Fruit fly (Drosophila melanogaster) ovary, adult (tissue): ENCODE measurements around the gene RhoGAP93B.
A peak's percentile ranks its signal among the peaks of the same experiment; 100 is the strongest.

Source experiments
- CG17801 ChIP-seq: fragments of 200-800 bp; optimal IDR thresholded peaks from 2 replicates; lab custom pipeline; 2019; ENCODE audit warnings: missing biosample characterization, mild to moderate bottlenecking, missing genetic modification characterization, moderate library complexity; ENCODE audit not compliant: partially characterized antibody

RhoGAP93B gene

dm6 chr3R:21084979-21085378 is 12.6 kb downstream of the RhoGAP93B start:
- no peak for TF ChIP-seq CG17801 (GFP tag; lab: Kevin White, UChicago)

dm6 chr3R:21080876-21081586 is 16.6 kb downstream of the RhoGAP93B start, which contains the start of gene HHEX:
Gene HHEX, minus strand, starts transcription at chr3R:21080926.
- no peak for TF ChIP-seq CG17801 (GFP tag; lab: Kevin White, UChicago)

- no peak for TF ChIP-seq CG17801 (GFP tag; lab: Kevin White, UChicago)
Observed at dm6 chr3R:21078958-21079357, 18.7 kb downstream of the RhoGAP93B start.

dm6 chr3R:21078211-21078610 is 19.4 kb downstream of the RhoGAP93B start:
- no peak for TF ChIP-seq CG17801 (GFP tag; lab: Kevin White, UChicago)

- TF ChIP-seq CG17801 (GFP tag; lab: Kevin White, UChicago): no peak
Observed at dm6 chr3R:21077577-21077976, 20.1 kb downstream of the RhoGAP93B start.

dm6 chr3R:21073707-21074106 is 23.9 kb downstream of the RhoGAP93B start, which contains the start of gene dmrt93B:
Gene dmrt93B, plus strand, starts transcription at chr3R:21074007.
- TF ChIP-seq CG17801 (GFP tag; lab: Kevin White, UChicago): no peak

dm6 chr3R:21073141-21073540 is 24.5 kb downstream of the RhoGAP93B start, which contains the start of gene r-l:
Gene r-l, minus strand, starts transcription at chr3R:21073319.
- TF ChIP-seq CG17801 (GFP tag; lab: Kevin White, UChicago): no peak

- no peak for TF ChIP-seq CG17801 (GFP tag; lab: Kevin White, UChicago)
Observed at dm6 chr3R:21071943-21072500, 25.6 kb downstream of the RhoGAP93B start.

dm6 chr3R:21071312-21071711 is 26.3 kb downstream of the RhoGAP93B start:
- no peak for TF ChIP-seq CG17801 (GFP tag; lab: Kevin White, UChicago)

dm6 chr3R:21069742-21070141 is 27.9 kb downstream of the RhoGAP93B start:
- TF ChIP-seq CG17801 (GFP tag; lab: Kevin White, UChicago): no peak

dm6 chr3R:21067543-21067942 is 30.1 kb downstream of the RhoGAP93B start:
- TF ChIP-seq CG17801 (GFP tag; lab: Kevin White, UChicago): no peak

- no peak for TF ChIP-seq CG17801 (GFP tag; lab: Kevin White, UChicago)
Observed at dm6 chr3R:21066469-21067284, 30.9 kb downstream of the RhoGAP93B start.

dm6 chr3R:21065696-21066080 is 31.9 kb downstream of the RhoGAP93B start:
- no peak for TF ChIP-seq CG17801 (GFP tag; lab: Kevin White, UChicago)

- peak; percentile 66 for TF ChIP-seq CG17801 (GFP tag; lab: Kevin White, UChicago)
Observed at dm6 chr3R:21065010-21065695, 32.5 kb downstream of the RhoGAP93B start, which contains the start of gene AnxB9. Gene AnxB9, plus strand, starts transcription at chr3R:21065241.
